Worm (Caenorhabditis elegans): ENCODE results near the gene T13C5.2.

DNA sequence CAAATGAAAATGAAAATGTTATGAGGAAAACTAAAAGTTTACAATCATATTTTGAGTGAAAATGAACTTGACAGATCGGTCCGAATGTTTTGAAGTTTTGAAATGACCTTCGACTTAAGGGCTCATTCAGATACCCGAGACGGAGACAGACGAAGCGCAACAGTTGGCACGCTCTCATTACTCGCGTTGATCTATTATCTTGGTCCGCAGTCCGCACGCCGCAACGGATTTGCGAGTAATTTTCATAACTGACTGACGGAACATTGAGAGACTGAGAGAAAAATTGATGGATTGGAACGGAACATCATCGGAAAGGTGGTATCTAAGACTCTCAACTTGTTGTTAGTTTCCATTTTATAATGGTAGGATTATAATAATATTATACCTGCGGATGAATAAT, 38.9 kb upstream of the T13C5.2 start:
- TF ChIP-seq unc-42 (tag; optimal IDR thresholded peaks at IDR 0.05) (no peak), nhr-11 (tag; optimal IDR thresholded peaks at IDR 0.05) (no peak), pros-1 (tag; optimal IDR thresholded peaks at IDR 0.05) (no peak), hlh-13 (GFP tag; optimal IDR thresholded peaks at IDR 0.05) (no peak), ama-1 (optimal IDR thresholded peaks at IDR 0.05) (no peak), ets-4 (tag; optimal IDR thresholded peaks at IDR 0.05) (no peak), ceh-9 (tag; optimal IDR thresholded peaks at IDR 0.05) (no peak), ttx-3 (tag; optimal IDR thresholded peaks at IDR 0.05) (no peak), eyg-1 (tag; optimal IDR thresholded peaks at IDR 0.05) (no peak), ceh-18 (tag; optimal IDR thresholded peaks at IDR 0.05) (no peak), ref-2 (tag; optimal IDR thresholded peaks at IDR 0.05) (no peak), hlh-30 (tag; optimal IDR thresholded peaks at IDR 0.05; ENCODE audit: insufficient read depth) (no peak), pha-4 (tag; optimal IDR thresholded peaks at IDR 0.05) (no peak)

Measured in whole organism, late embryonic.